Worm (Caenorhabditis elegans) whole organism, L4 larva: Measurements from ENCODE around the gene B0280.11.

Experiments
- D1046.2 ChIP-seq: fragments of 200-800 bp; sonication (Bioruptor generic); IDR thresholded peaks from 2 replicates; pipeline ENCODE4 v1.3.6; 2022; ENCODE audit warnings: missing genetic modification characterization, missing compliant biosample characterization
- F44E2.7 ChIP-seq: fragments of 200-800 bp; sonication (Bioruptor generic); IDR thresholded peaks from 2 replicates; pipeline ENCODE4 v2.1.2; 2022; ENCODE audit warnings: missing genetic modification characterization, missing compliant biosample characterization
- T20F7.1 ChIP-seq: fragments of 200-800 bp; sonication (Bioruptor generic); optimal IDR thresholded peaks from 2 replicates; lab custom pipeline; 2018; ENCODE audit warnings: mild to moderate bottlenecking, missing genetic modification characterization, missing compliant biosample characterization
- Y75B8A.6 ChIP-seq: fragments of 200-800 bp; sonication (Bioruptor generic); IDR thresholded peaks from 2 replicates; pipeline ENCODE4 v1.3.6; 2022; ENCODE audit warnings: missing genetic modification reagents, missing genetic modification characterization, missing compliant biosample characterization
- aha-1 ChIP-seq: fragments of 150-350 bp; peaks from one replicate; lab custom pipeline; 2014; ENCODE audit warnings: missing biosample characterization, missing genetic modification characterization
- ama-1 ChIP-seq: fragments of 150-350 bp; optimal IDR thresholded peaks from 2 replicates; lab custom pipeline; 2014; ENCODE audit warnings: inconsistent platforms, mixed read lengths
- arid-1 ChIP-seq: fragments of 200-800 bp; sonication (Bioruptor generic); conservative IDR thresholded peaks from 2 replicates; pipeline ENCODE4 v1.3.6; 2022; ENCODE audit warnings: missing genetic modification reagents, missing genetic modification characterization, missing compliant biosample characterization
- ceh-20 ChIP-seq: fragments of 200-800 bp; sonication (Bioruptor generic); IDR thresholded peaks from 2 replicates; pipeline ENCODE4 v1.3.6; 2022; ENCODE audit warnings: missing genetic modification reagents, missing genetic modification characterization, missing compliant biosample characterization
- ceh-28 ChIP-seq: fragments of 150-350 bp; optimal IDR thresholded peaks from 2 replicates; lab custom pipeline; 2014; ENCODE audit warnings: missing biosample characterization, missing genetic modification reagents, missing genetic modification characterization
- ctbp-1 ChIP-seq: fragments of 200-800 bp; sonication (Bioruptor generic); IDR thresholded peaks from 2 replicates; pipeline ENCODE4 v1.3.6; 2022; ENCODE audit warnings: missing genetic modification reagents, missing genetic modification characterization, missing compliant biosample characterization
- daf-16 ChIP-seq, 3 experiments: sonication (generic microtip); optimal IDR thresholded peaks; 2 replicates each; lab custom pipeline; 2016 to 2017; ENCODE audit warnings: missing genetic modification characterization in 3 of 3, missing genetic modification reagents in 3 of 3, mild to moderate bottlenecking in 2 of 3, missing compliant biosample characterization in 2 of 3, missing biosample characterization in 1 of 3, moderate library complexity in 1 of 3
- daf-19 ChIP-seq: fragments of 200-800 bp; sonication (Bioruptor generic); conservative IDR thresholded peaks from 2 replicates; pipeline ENCODE4 v1.3.6; 2022; ENCODE audit warnings: missing genetic modification characterization, missing compliant biosample characterization
- dpl-1 ChIP-seq: fragments of 150-350 bp; optimal IDR thresholded peaks from 2 replicates; lab custom pipeline; 2014; ENCODE audit warnings: missing biosample characterization, missing genetic modification reagents, missing genetic modification characterization
- dve-1 ChIP-seq: sonication (generic microtip); optimal IDR thresholded peaks from 2 replicates; lab custom pipeline; 2017; ENCODE audit warnings: antibody characterized with exemption, mild to moderate bottlenecking, missing genetic modification characterization, missing compliant biosample characterization; ENCODE audit not compliant: insufficient read depth
- egl-43 ChIP-seq: fragments of 200-800 bp; sonication (Bioruptor generic); IDR thresholded peaks from 2 replicates; pipeline ENCODE4 v1.3.6; 2022; ENCODE audit warnings: missing genetic modification reagents, missing genetic modification characterization, missing compliant biosample characterization
- hif-1 ChIP-seq, 2 experiments: sonication (generic microtip); optimal IDR thresholded peaks; 2 replicates each; lab custom pipeline; 2016 to 2017; ENCODE audit warnings: missing compliant biosample characterization in 2 of 2, missing genetic modification characterization in 2 of 2, missing genetic modification reagents in 2 of 2, missing genotype in 2 of 2, mild to moderate bottlenecking in 1 of 2
- hlh-11 ChIP-seq: fragments of 200-800 bp; sonication (Bioruptor generic); optimal IDR thresholded peaks from 2 replicates; lab custom pipeline; 2018; ENCODE audit warnings: mild to moderate bottlenecking, missing genetic modification characterization, missing compliant biosample characterization
- hlh-30 ChIP-seq: sonication (generic microtip); optimal IDR thresholded peaks from 2 replicates; lab custom pipeline; 2017; ENCODE audit warnings: antibody characterized with exemption, mild to moderate bottlenecking, missing genetic modification characterization, missing compliant biosample characterization; ENCODE audit not compliant: insufficient read depth
- hmg-1.1 ChIP-seq: fragments of 200-800 bp; sonication (Bioruptor generic); IDR thresholded peaks from 2 replicates; pipeline ENCODE4 v1.3.6; 2022; ENCODE audit warnings: missing genetic modification reagents, missing genetic modification characterization, missing compliant biosample characterization
- jun-1 ChIP-seq: fragments of 150-350 bp; optimal IDR thresholded peaks from 2 replicates; lab custom pipeline; 2014; ENCODE audit warnings: missing biosample characterization, missing genetic modification reagents, missing genetic modification characterization
- lim-7 ChIP-seq: fragments of 200-800 bp; sonication (Bioruptor generic); IDR thresholded peaks from 2 replicates; pipeline ENCODE4 v1.3.6; 2022; ENCODE audit warnings: missing genetic modification characterization, missing compliant biosample characterization
- lin-13 ChIP-seq: fragments of 150-350 bp; optimal IDR thresholded peaks from 2 replicates; lab custom pipeline; 2014; ENCODE audit warnings: missing biosample characterization, missing genetic modification reagents, missing genetic modification characterization
- lin-38 ChIP-seq: fragments of 200-800 bp; sonication (Bioruptor generic); IDR thresholded peaks from 2 replicates; pipeline ENCODE4 v1.3.6; 2022; ENCODE audit warnings: missing genetic modification reagents, missing genetic modification characterization, missing compliant biosample characterization
- lin-39 ChIP-seq: fragments of 150-350 bp; optimal IDR thresholded peaks from 2 replicates; lab custom pipeline; 2014; ENCODE audit warnings: missing biosample characterization, missing genetic modification reagents, missing genetic modification characterization
- lsy-2 ChIP-seq, 2 experiments: fragments of 150-350 bp in 1 of 2; sonication (generic microtip) in 1 of 2; optimal IDR thresholded peaks; 2 replicates each; lab custom pipeline; 2014 to 2017; ENCODE audit warnings: missing biosample characterization in 2 of 2, missing genetic modification characterization in 2 of 2
- madf-5 ChIP-seq, 2 experiments: fragments of 200-800 bp; sonication (Bioruptor generic); IDR thresholded peaks; 2 replicates each; pipeline ENCODE4 v1.3.6; 2022; ENCODE audit warnings: missing compliant biosample characterization in 2 of 2, missing genetic modification characterization in 2 of 2
- madf-9 ChIP-seq: fragments of 200-800 bp; sonication (Bioruptor generic); conservative IDR thresholded peaks from 2 replicates; pipeline ENCODE4 v1.3.6; 2022; ENCODE audit warnings: missing genetic modification reagents, missing genetic modification characterization, missing compliant biosample characterization
- mdl-1 ChIP-seq, 2 experiments: fragments of 150-350 bp in 1 of 2; sonication (generic microtip) in 1 of 2; optimal IDR thresholded peaks; 2 replicates each; lab custom pipeline; 2014 to 2017; ENCODE audit warnings: missing biosample characterization in 2 of 2, missing genetic modification characterization in 2 of 2
- mep-1 ChIP-seq: fragments of 150-350 bp; sonication (generic microtip); optimal IDR thresholded peaks from 3 replicates; lab custom pipeline; 2014; ENCODE audit warnings: missing biosample characterization, missing genetic modification characterization
- mes-2 ChIP-seq: sonication (generic microtip); optimal IDR thresholded peaks from 2 replicates; lab custom pipeline; 2016; ENCODE audit warnings: missing genotype, mild to moderate bottlenecking, missing genetic modification characterization, missing compliant biosample characterization; ENCODE audit not compliant: poor library complexity, severe bottlenecking
- mxl-2 ChIP-seq: fragments of 200-800 bp; sonication (Bioruptor generic); conservative IDR thresholded peaks from 2 replicates; pipeline ENCODE4 v1.3.6; 2022; ENCODE audit warnings: missing genetic modification reagents, missing genetic modification characterization, missing compliant biosample characterization
- mxl-3 ChIP-seq: fragments of 200-800 bp; sonication (Bioruptor generic); optimal IDR thresholded peaks from 2 replicates; lab custom pipeline; 2018; ENCODE audit warnings: mild to moderate bottlenecking, missing genetic modification characterization, missing compliant biosample characterization
- nhr-111 ChIP-seq: fragments of 200-800 bp; sonication (Bioruptor generic); optimal IDR thresholded peaks from 2 replicates; lab custom pipeline; 2018; ENCODE audit warnings: mild to moderate bottlenecking, missing genetic modification characterization, missing compliant biosample characterization
- nhr-25 ChIP-seq: sonication (generic microtip); optimal IDR thresholded peaks from 2 replicates; lab custom pipeline; 2017; ENCODE audit warnings: missing genetic modification characterization, mild to moderate bottlenecking, missing compliant biosample characterization, antibody characterized with exemption, moderate library complexity, borderline replicate concordance; ENCODE audit not compliant: insufficient read depth
- nhr-28 ChIP-seq: fragments of 150-350 bp; optimal IDR thresholded peaks from 2 replicates; lab custom pipeline; 2014; ENCODE audit warnings: missing biosample characterization, missing genetic modification characterization
- nhr-42 ChIP-seq: fragments of 200-800 bp; sonication (Bioruptor generic); IDR thresholded peaks from 2 replicates; pipeline ENCODE4 v1.3.6; 2022; ENCODE audit warnings: missing genetic modification characterization, missing compliant biosample characterization
- nhr-48 ChIP-seq: sonication (generic microtip); optimal IDR thresholded peaks from 2 replicates; lab custom pipeline; 2016; ENCODE audit warnings: mild to moderate bottlenecking, missing genetic modification characterization, missing compliant biosample characterization
- nhr-6 ChIP-seq: fragments of 150-350 bp; optimal IDR thresholded peaks from 2 replicates; lab custom pipeline; 2014; ENCODE audit warnings: missing biosample characterization, missing genetic modification characterization
- nhr-77 ChIP-seq: fragments of 150-350 bp; optimal IDR thresholded peaks from 2 replicates; lab custom pipeline; 2014; ENCODE audit warnings: missing biosample characterization, missing genetic modification characterization
- pha-4 ChIP-seq, 2 experiments: fragments of 150-350 bp in 1 of 2; fragments of 200-800 bp in 1 of 2; sonication (Bioruptor generic) in 1 of 2; IDR thresholded peaks in 1 of 2; optimal IDR thresholded peaks in 1 of 2; 2 replicates each; pipeline versions ENCODE4 v1.3.6 to Lab custom; 2014 to 2022; ENCODE audit warnings: missing genetic modification characterization in 2 of 2, missing genetic modification reagents in 2 of 2, missing biosample characterization in 1 of 2, missing compliant biosample characterization in 1 of 2
- pqm-1 ChIP-seq: sonication (generic microtip); optimal IDR thresholded peaks from 2 replicates; lab custom pipeline; 2017; ENCODE audit warnings: missing biosample characterization, missing genetic modification characterization
- set-16 ChIP-seq: fragments of 200-800 bp; sonication (Bioruptor generic); IDR thresholded peaks from 2 replicates; pipeline ENCODE4 v1.3.6; 2022; ENCODE audit warnings: missing genetic modification reagents, missing genetic modification characterization, missing compliant biosample characterization
- spr-1 ChIP-seq: sonication (generic microtip); optimal IDR thresholded peaks from 2 replicates; lab custom pipeline; 2016; ENCODE audit warnings: mild to moderate bottlenecking, missing genetic modification characterization, missing compliant biosample characterization
- zfp-2 ChIP-seq: sonication (generic microtip); optimal IDR thresholded peaks from 2 replicates; lab custom pipeline; 2016; ENCODE audit warnings: mild to moderate bottlenecking, missing genetic modification characterization, missing compliant biosample characterization
- zfp-3 ChIP-seq: fragments of 200-800 bp; sonication (Bioruptor generic); conservative IDR thresholded peaks from 2 replicates; pipeline ENCODE4 v1.3.6; 2022; ENCODE audit warnings: missing genetic modification reagents, missing genetic modification characterization, missing compliant biosample characterization

The B0280.11 gene

DNA sequence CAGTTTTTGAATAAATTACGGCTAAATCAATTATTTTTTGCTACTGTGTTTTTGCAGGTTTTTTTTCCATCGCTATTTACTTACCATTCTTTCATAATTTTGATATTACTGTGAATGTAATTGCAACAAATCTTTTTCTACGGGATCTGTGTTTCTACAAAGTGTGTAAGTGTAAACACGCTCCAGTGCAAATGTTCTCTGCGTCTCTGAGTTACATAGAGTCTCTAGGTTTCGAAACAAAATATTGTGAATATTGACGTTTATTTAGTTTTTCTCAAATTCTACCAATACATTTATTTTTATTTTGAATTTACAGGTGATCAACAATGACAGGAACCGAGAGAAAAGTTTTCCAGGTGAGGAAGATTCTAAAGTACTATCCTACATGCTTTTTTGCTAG lies 45.9 kb upstream of the B0280.11 start, which contains the start of gene yju-2 (continued):
- TF ChIP-seq mes-2 (tag; lab: Kevin White, UChicago) (peak; percentile 89), mxl-2 (GFP tag; lab: Robert Waterston, UW) (no peak), lsy-2 (tag; optimal IDR thresholded peaks at IDR 0.05; lab: Kevin White, UChicago) (peak in 1 of 2 experiments; percentile 86), madf-9 (GFP tag; lab: Robert Waterston, UW) (no peak), daf-19 (GFP tag; lab: Robert Waterston, UW) (no peak), nhr-6 (tag; lab: Kevin White, UChicago) (peak; percentile 60), hif-1 (tag; optimal IDR thresholded peaks at IDR 0.05; lab: Kevin White, UChicago) (peak in 1 of 2 experiments; percentile 47), ceh-28 (tag; lab: Kevin White, UChicago) (no peak), Y75B8A.6 (GFP tag; lab: Robert Waterston, UW) (no peak), daf-16 (GFP tag; optimal IDR thresholded peaks at IDR 0.05; lab: Kevin White, UChicago) (no peak), daf-16 (tag; optimal IDR thresholded peaks at IDR 0.05; lab: Kevin White, UChicago) (peak; percentile 66), nhr-77 (tag; lab: Kevin White, UChicago) (peak; percentile 32), set-16 (GFP tag; lab: Robert Waterston, UW) (no peak), egl-43 (GFP tag; lab: Robert Waterston, UW) (no peak), ceh-20 (no peak), nhr-48 (tag; lab: Kevin White, UChicago) (no peak), zfp-2 (peak; percentile 36), spr-1 (tag; lab: Kevin White, UChicago) (no peak), mdl-1 (tag; optimal IDR thresholded peaks at IDR 0.05; lab: Kevin White, UChicago) (no peak), nhr-42 (GFP tag; lab: Robert Waterston, UW) (no peak), hlh-30 (tag; lab: Kevin White, UChicago) (peak; percentile 64), jun-1 (tag; lab: Kevin White, UChicago) (no peak), D1046.2 (GFP tag; lab: Robert Waterston, UW) (no peak), lin-38 (GFP tag; lab: Robert Waterston, UW) (peak; percentile 86)

DNA sequence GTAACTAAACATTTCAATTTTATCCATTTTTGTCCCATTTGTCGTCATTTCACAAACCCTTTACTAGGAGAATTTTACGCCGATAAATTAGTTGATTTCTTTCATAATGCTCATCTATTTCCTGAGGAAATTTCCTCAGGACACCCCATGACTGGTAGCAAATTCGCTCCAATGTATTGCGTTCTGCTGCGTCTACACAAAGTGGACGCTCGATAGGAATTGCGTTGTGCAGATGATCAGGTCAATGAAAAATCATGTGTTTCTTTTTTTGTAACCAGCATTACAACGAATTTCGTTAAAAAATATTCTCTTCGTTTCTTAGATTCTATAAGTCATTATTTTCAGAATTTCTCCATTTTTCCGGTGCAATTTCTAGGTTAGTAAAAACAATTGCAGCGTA lies 43.7 kb upstream of the B0280.11 start, which contains the start of gene epg-4:
TSS of gene epg-4 (plus strand) at position 346 of the 400 bp plus-strand sequence.
- TF ChIP-seq nhr-77 (tag; lab: Kevin White, UChicago) (peak; percentile 80), zfp-3 (GFP tag; lab: Robert Waterston, UW) (0 out of 2 replicates have a peak, but pooled peaks have one; percentile 47), nhr-111 (GFP tag; lab: Kevin White, UChicago) (peak; percentile 14), lsy-2 (tag; optimal IDR thresholded peaks at IDR 0.05; lab: Kevin White, UChicago) (peak; percentile 29 to 65), mep-1 (tag; lab: Kevin White, UChicago) (peak; percentile 63), lin-13 (GFP tag; lab: Kevin White, UChicago) (peak; percentile 33), lin-39 (tag; lab: Kevin White, UChicago) (no peak), pqm-1 (peak; percentile 4), ama-1 (lab: Kevin White, UChicago) (peak; percentile 76), aha-1 (no peak), F44E2.7 (GFP tag; lab: Robert Waterston, UW) (no peak), hif-1 (tag; optimal IDR thresholded peaks at IDR 0.05; lab: Kevin White, UChicago) (peak in 1 of 2 experiments; percentile 52), nhr-25 (tag; lab: Kevin White, UChicago) (no peak), lin-38 (GFP tag; lab: Robert Waterston, UW) (peak; percentile 75), lim-7 (GFP tag; lab: Robert Waterston, UW) (0 out of 2 replicates have a peak, but pooled peaks have one; percentile 3), nhr-28 (peak; percentile 52), zfp-2 (peak; percentile 33), hmg-1.1 (GFP tag; lab: Robert Waterston, UW) (peak; percentile 65; the same call in 1 of the 2 replicates), pha-4 (GFP tag; IDR thresholded peaks at IDR 0.05; lab: Robert Waterston, UW) (peak; percentile 63; the same call in 1 of the 2 replicates), pha-4 (tag; optimal IDR thresholded peaks at IDR 0.05; lab: Kevin White, UChicago) (peak; percentile 31), madf-5 (GFP tag; IDR thresholded peaks at IDR 0.05; lab: Robert Waterston, UW) (no peak), daf-19 (GFP tag; lab: Robert Waterston, UW) (no peak), dpl-1 (GFP tag; lab: Kevin White, UChicago) (peak; percentile 41), hlh-11 (peak; percentile 65), T20F7.1 (GFP tag; lab: Kevin White, UChicago) (peak; percentile 61), dve-1 (tag; lab: Kevin White, UChicago) (peak; percentile 33), mes-2 (tag; lab: Kevin White, UChicago) (peak; percentile 66), nhr-48 (tag; lab: Kevin White, UChicago) (no peak), hlh-30 (tag; lab: Kevin White, UChicago) (peak; percentile 96), arid-1 (GFP tag; lab: Robert Waterston, UW) (0 out of 2 replicates have a peak, but pooled peaks have one; percentile 5), mxl-3 (GFP tag; lab: Kevin White, UChicago) (peak; percentile 49), ctbp-1 (GFP tag; lab: Robert Waterston, UW) (peak; percentile 37; the same call in 1 of the 2 replicates)
